Worm (Caenorhabditis elegans): ENCODE results near the gene nos-1.

Gene nos-1

DNA sequence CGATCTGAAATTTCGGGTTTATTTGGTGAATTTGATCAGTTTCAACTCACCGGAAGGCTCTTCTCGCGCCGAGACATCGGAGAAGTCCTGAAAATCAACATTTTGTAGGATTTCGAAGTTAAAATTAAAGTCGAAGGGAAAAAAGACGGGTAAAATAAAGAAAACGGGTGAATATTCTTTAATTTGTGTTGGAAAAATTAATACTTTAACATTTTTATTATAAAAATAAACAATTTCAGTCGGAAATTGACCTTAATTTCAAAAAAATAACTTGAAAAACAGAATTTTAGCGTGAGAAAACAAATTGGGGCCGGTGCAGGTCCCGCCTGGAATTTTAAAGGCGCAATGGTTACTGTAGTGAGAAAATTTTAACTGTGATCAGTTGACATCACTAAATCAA, at the start of gene nos-1:
Gene nos-1 (minus strand): TSS at position 101 of the 400 bp plus-strand sequence.
- TF ChIP-seq ref-1 (GFP tag; conservative IDR thresholded peaks at IDR 0.05) (no peak), flt-1 (GFP tag; IDR thresholded peaks at IDR 0.05) (no peak), T22C8.4 (GFP tag; IDR thresholded peaks at IDR 0.05) (no peak), tab-1 (GFP tag; IDR thresholded peaks at IDR 0.05) (no peak)

DNA sequence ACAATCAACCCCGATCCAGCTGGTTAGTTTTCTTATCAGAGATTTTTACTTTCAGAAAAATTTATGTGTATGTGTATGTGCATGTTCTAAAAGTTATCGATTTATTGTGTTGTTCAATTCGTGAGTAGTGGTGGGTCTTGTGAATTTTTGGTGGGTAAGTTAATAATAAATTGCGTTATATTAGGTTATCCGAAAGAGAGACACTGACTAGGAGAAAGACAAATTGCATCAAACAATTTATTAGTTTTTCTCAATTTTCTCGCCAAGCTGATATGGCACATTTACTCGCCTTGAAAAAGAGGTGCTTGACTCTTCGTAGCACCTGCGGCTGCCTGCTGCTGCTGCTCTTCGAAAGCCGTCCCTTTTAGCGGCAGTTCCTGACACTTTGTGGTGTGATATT, 46.1 kb upstream of the nos-1 start:
- TF ChIP-seq klf-2 (GFP tag; conservative IDR thresholded peaks at IDR 0.05) (no peak), ztf-23 (GFP tag; IDR thresholded peaks at IDR 0.05) (no peak), tab-1 (GFP tag; IDR thresholded peaks at IDR 0.05) (no peak), ref-1 (GFP tag; conservative IDR thresholded peaks at IDR 0.05) (no peak), med-1 (GFP tag; optimal IDR thresholded peaks at IDR 0.05; ENCODE audit: insufficient read depth) (no peak), T22C8.4 (GFP tag; IDR thresholded peaks at IDR 0.05) (no peak), cog-1 (tag; optimal IDR thresholded peaks at IDR 0.05) (no peak), flt-1 (GFP tag; IDR thresholded peaks at IDR 0.05) (no peak), ztf-29 (GFP tag; IDR thresholded peaks at IDR 0.05) (no peak)

DNA sequence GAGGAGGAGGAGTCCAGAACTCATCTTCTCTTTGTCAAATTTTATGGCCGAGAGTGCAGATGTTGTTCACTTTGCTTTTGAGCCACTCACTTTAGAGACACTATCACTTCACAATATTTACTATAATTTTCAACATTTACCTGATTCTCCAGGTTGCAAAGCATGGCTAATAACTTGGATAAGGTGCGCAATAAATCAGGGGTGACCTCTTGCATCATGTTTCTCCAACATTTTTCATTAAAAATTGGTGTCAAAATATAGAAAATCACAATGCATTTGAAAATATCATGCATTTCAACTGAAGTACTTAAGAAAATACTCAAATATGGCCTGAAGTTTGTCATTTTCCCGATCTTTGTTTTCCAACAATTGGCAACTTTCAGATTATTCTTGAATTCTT, 42.6 kb upstream of the nos-1 start:
- TF ChIP-seq flt-1 (GFP tag; IDR thresholded peaks at IDR 0.05) (no peak), med-1 (GFP tag; optimal IDR thresholded peaks at IDR 0.05; ENCODE audit: insufficient read depth) (no peak), tab-1 (GFP tag; IDR thresholded peaks at IDR 0.05) (no peak), klf-2 (GFP tag; conservative IDR thresholded peaks at IDR 0.05) (no peak), cog-1 (tag; optimal IDR thresholded peaks at IDR 0.05) (no peak), ref-1 (GFP tag; conservative IDR thresholded peaks at IDR 0.05) (no peak), ztf-23 (GFP tag; IDR thresholded peaks at IDR 0.05) (no peak), ztf-29 (GFP tag; IDR thresholded peaks at IDR 0.05) (no peak), T22C8.4 (GFP tag; IDR thresholded peaks at IDR 0.05) (no peak)

DNA sequence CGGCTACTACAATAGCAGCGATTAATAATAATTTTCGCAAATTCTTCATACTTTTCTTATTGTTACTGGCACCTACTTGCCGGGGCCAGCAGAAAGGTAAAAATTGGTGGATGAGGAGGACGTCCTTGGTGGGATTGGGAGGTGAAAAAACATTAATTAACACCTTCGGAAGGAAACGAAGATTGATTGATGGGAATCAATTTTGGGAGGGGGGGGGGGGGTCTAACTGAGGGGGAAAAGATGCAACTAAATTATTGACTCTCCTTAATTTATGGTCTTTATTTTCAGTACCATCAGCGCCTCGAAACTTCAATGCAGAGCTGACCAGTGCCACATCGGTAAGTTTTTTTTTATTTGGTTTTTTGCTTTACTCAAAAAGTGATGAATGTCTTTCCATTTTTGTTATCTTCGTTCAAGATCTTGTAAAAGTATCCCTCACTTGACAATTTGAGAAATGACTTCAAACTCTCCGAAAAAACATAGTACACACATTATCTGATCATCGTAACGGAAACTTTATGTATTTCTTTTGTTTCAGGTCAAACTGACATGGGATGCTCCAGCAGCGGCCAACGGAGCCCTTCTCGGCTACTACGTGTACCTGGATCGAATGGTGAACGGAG, 40.8 kb upstream of the nos-1 start:
- TF ChIP-seq med-1 (GFP tag; optimal IDR thresholded peaks at IDR 0.05; ENCODE audit: insufficient read depth) (no peak), flt-1 (GFP tag; IDR thresholded peaks at IDR 0.05) (no peak), T22C8.4 (GFP tag; IDR thresholded peaks at IDR 0.05) (no peak), ztf-23 (GFP tag; IDR thresholded peaks at IDR 0.05) (no peak)

DNA sequence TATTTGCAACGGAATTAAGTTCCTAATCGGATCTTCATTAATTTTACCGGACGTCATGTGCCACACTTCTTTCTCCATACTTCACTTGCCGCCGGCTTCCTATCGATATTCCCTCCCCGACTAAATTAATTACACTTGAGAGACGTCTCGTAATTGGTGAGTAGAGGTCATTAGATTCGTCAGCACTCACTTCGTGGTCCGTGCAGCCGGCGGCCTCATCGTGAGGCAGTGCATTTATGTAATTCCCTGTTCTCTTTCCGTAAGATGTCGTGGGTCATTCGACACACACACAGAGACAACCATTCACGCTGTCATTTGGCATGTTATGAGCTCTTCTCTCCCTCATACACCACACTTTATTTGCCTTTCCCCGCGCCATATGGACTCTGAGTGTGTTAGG, 37.6 kb upstream of the nos-1 start:
- TF ChIP-seq cog-1 (tag; optimal IDR thresholded peaks at IDR 0.05) = peak; percentile 26
- TF ChIP-seq T22C8.4 (GFP tag; IDR thresholded peaks at IDR 0.05) = no peak
- TF ChIP-seq ref-1 (GFP tag; conservative IDR thresholded peaks at IDR 0.05) = no peak
- 0 out of 2 replicates have a peak, but pooled peaks have one; percentile 13 for TF ChIP-seq ztf-29 (GFP tag; IDR thresholded peaks at IDR 0.05)

DNA sequence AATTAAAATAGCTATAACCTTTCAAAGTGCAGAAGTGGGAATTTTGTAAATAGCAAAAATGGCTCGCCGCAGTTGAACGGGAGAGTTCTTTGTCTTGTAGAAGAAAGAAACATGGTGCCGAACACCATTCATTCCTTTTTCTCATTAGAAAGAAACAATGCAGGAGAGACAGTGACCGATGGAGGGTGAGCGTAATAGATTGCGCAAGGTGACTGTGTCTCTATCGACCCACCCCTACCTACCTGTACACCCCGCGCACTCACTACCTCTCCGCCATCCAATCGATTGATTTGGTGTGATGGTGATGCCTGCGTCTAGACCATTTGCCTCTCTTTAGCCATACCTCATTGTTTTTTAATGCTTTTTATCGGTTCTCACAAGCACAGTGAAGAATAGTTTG, 36.2 kb upstream of the nos-1 start:
- TF ChIP-seq flt-1 (GFP tag; IDR thresholded peaks at IDR 0.05) (0 out of 2 replicates have a peak, but pooled peaks have one; percentile 54), ref-1 (GFP tag; conservative IDR thresholded peaks at IDR 0.05) (no peak), tab-1 (GFP tag; IDR thresholded peaks at IDR 0.05) (no peak), med-1 (GFP tag; optimal IDR thresholded peaks at IDR 0.05; ENCODE audit: insufficient read depth) (no peak), klf-2 (GFP tag; conservative IDR thresholded peaks at IDR 0.05) (peak; percentile 37; the same call in 1 of the 2 replicates), ztf-29 (GFP tag; IDR thresholded peaks at IDR 0.05) (no peak), ztf-23 (GFP tag; IDR thresholded peaks at IDR 0.05) (0 out of 2 replicates have a peak, but pooled peaks have one; percentile 25), cog-1 (tag; optimal IDR thresholded peaks at IDR 0.05) (no peak), T22C8.4 (GFP tag; IDR thresholded peaks at IDR 0.05) (peak; percentile 70)

DNA sequence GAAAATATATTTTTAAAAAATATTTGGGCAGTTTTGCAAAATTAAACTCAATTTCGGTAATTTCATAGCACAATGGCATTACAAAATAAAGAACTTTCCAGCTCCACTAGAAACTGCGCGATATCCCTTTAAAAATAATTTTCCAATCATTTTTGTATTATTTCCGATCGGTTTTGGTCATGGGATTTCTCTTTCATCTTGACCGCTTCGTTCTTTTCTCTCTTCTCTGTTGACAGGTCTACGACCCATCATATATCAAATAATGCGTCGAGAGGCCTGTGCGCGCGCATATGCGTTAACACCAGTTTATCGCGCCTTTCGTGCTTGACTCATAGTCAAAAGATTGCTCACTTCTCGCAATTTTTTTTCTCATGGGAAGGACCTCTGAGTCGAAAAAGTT, 35.6 kb upstream of the nos-1 start:
- TF ChIP-seq T22C8.4 (GFP tag; IDR thresholded peaks at IDR 0.05) (no peak), ztf-23 (GFP tag; IDR thresholded peaks at IDR 0.05) (no peak), med-1 (GFP tag; optimal IDR thresholded peaks at IDR 0.05; ENCODE audit: insufficient read depth) (no peak), ref-1 (GFP tag; conservative IDR thresholded peaks at IDR 0.05) (no peak), ztf-29 (GFP tag; IDR thresholded peaks at IDR 0.05) (no peak), tab-1 (GFP tag; IDR thresholded peaks at IDR 0.05) (no peak), klf-2 (GFP tag; conservative IDR thresholded peaks at IDR 0.05) (no peak), flt-1 (GFP tag; IDR thresholded peaks at IDR 0.05) (no peak), cog-1 (tag; optimal IDR thresholded peaks at IDR 0.05) (no peak)

DNA sequence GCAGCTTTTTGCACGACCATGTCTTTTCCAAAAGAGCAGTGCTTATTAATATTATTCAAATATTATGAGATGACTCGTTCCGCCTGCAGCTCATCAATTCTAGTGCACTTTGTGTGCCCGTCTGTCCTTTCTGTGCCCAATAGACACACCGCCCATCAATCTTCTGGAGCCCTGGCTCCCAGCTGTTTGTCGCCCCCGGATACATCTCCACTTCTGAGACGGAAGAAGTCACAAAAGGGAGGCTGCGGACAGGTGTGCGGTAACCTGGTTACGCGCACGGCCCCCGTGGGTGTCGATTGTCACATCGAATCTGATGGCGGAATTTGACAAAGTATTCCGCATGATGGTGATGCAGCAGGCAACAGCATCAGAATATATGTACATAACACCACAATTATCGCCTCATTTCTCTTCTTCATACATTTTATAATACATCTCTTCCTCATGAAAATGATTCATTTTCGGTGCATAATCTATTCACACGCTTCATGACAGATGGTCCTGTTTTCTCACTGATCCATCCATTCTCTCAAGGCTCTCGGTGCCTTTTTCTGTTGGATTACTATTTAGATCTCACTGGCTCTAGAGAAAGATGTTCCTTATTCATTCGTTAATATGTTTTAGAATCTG, 33.6 kb upstream of the nos-1 start:
- TF ChIP-seq med-1 (GFP tag; optimal IDR thresholded peaks at IDR 0.05; ENCODE audit: insufficient read depth) = no peak
- no peak for TF ChIP-seq T22C8.4 (GFP tag; IDR thresholded peaks at IDR 0.05)
- TF ChIP-seq flt-1 (GFP tag; IDR thresholded peaks at IDR 0.05) = no peak
- no peak for TF ChIP-seq ref-1 (GFP tag; conservative IDR thresholded peaks at IDR 0.05)
- TF ChIP-seq klf-2 (GFP tag; conservative IDR thresholded peaks at IDR 0.05) = no peak
- no peak for TF ChIP-seq ztf-29 (GFP tag; IDR thresholded peaks at IDR 0.05)
- TF ChIP-seq cog-1 (tag; optimal IDR thresholded peaks at IDR 0.05) = no peak
- TF ChIP-seq ztf-23 (GFP tag; IDR thresholded peaks at IDR 0.05) = no peak
- TF ChIP-seq tab-1 (GFP tag; IDR thresholded peaks at IDR 0.05) = no peak

DNA sequence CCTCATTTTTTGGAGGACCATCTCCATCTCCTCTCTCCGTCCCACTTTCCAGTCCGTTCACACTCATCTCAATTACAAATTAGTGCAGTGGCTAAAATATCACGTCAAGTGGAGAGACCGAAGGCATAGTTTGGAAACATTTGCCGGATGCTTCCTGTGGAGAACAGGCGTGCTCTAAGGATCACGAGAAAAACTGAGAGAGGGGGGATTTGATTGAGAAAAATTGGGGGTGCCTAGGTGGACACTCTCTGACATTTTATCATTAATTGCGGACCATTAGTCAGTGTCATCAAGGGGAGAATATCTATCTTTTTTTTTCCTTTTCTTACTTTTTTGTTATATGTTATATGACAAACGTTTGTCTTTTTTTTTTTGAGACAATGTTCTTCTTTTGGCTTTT, 29.1 kb upstream of the nos-1 start:
- TF ChIP-seq ztf-29 (GFP tag; IDR thresholded peaks at IDR 0.05) = no peak

DNA sequence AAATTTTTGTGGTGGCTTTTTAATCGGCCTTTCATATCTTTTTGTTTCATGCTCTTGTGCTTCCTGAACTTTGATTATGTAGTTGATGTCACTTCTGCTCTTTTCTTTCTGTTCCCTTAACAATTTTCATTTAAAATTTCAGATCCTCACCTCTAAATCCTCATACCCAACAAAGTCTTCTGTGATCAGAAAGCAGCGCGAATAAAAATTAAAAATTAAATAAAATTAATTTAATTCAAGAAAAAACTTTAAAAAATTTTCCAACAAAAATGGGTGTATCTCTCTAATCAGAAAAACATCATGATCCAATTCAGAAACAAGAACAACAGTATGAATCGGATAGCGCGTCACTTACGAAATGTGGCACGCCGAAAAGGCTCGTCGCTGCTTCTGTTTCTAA, 22.3 kb upstream of the nos-1 start, which contains the start of gene ptp-3:
Gene ptp-3 (plus strand): TSS at position 301 of the 400 bp plus-strand sequence.
- TF ChIP-seq cog-1 (tag; optimal IDR thresholded peaks at IDR 0.05) (no peak), ztf-23 (GFP tag; IDR thresholded peaks at IDR 0.05) (no peak), ref-1 (GFP tag; conservative IDR thresholded peaks at IDR 0.05) (no peak), ztf-29 (GFP tag; IDR thresholded peaks at IDR 0.05) (no peak), T22C8.4 (GFP tag; IDR thresholded peaks at IDR 0.05) (no peak), flt-1 (GFP tag; IDR thresholded peaks at IDR 0.05) (no peak), tab-1 (GFP tag; IDR thresholded peaks at IDR 0.05) (no peak), med-1 (GFP tag; optimal IDR thresholded peaks at IDR 0.05; ENCODE audit: insufficient read depth) (no peak), klf-2 (GFP tag; conservative IDR thresholded peaks at IDR 0.05) (no peak)
